Fruit fly (Drosophila melanogaster): ENCODE data around the gene abs.
"Not testable (repeated sequence)": the region's sequence is repeated elsewhere in the genome, so short reads cannot be mapped to it uniquely, and the experiment has no call there.

dm6 chr3R:4211483-4211882 lies 21.4 kb upstream of the abs start, which contains the start of gene aux:
- TF ChIP-seq CG10669, cyc, Sox102F, CG6808, CG4318, CG9139, CG7368 (GFP tag; optimal IDR thresholded peaks at IDR 0.05): not testable (repeated sequence)
